Worm (Caenorhabditis elegans): Measurements from ENCODE around the gene myo-6.

DNA sequence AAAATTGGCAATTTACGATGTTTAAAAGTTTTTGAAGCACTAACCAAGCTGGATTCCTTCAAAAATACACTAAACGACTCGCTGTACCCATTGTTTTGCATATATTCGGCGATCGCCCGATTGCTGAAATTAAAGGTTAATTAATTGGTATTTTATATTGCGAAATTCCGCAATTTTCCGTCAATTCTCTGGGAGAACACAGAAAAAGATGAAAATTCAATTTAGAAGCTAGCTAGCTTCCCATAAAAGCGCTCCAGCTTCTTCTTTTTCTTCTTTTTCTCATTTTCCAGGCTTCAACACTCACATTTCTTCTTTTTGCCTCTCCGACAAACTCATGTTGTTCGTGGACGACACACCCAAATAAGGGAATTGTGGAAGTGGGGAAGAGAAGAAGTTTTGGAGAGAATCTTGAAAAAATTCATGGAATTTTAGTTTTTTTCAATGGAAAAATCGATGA, 33.3 kb upstream of the myo-6 start, which contains the start of gene lis-1:
- TF ChIP-seq W03F9.2 (tag; optimal IDR thresholded peaks at IDR 0.05), result no peak
- TF ChIP-seq him-1 (tag; optimal IDR thresholded peaks at IDR 0.05), result no peak
- TF ChIP-seq dao-5 (tag; optimal IDR thresholded peaks at IDR 0.05), result no peak

Data from whole organism, L4/young adult.